Fruit fly (Drosophila melanogaster) whole organism, embryonic: Measurements from ENCODE around the gene xmas.

Source experiments
- Adf1 ChIP-seq: fragments of 200-800 bp; sonication (Bioruptor generic); IDR thresholded peaks from 2 replicates; pipeline ENCODE4 v1.3.6; 2022; ENCODE audit warnings: missing biosample characterization, missing genetic modification characterization
- CG10147 ChIP-seq: fragments of 200-800 bp; sonication (Bioruptor generic); optimal IDR thresholded peaks from 2 replicates; lab custom pipeline; 2019; ENCODE audit warnings: missing biosample characterization, mild to moderate bottlenecking, missing genetic modification characterization, moderate library complexity
- CG1024 ChIP-seq: fragments of 200-800 bp; sonication (Bioruptor generic); IDR thresholded peaks from 2 replicates; pipeline ENCODE4 v1.3.6; 2022; ENCODE audit warnings: missing biosample characterization, missing genetic modification characterization
- CG11093 ChIP-seq: fragments of 200-800 bp; sonication (Bioruptor generic); IDR thresholded peaks from 3 replicates; pipeline ENCODE4 v1.3.6; 2022; ENCODE audit warnings: missing biosample characterization, missing genetic modification characterization
- CG12659 ChIP-seq: fragments of 200-800 bp; sonication (Bioruptor generic); optimal IDR thresholded peaks from 3 replicates; lab custom pipeline; 2017; ENCODE audit warnings: mild to moderate bottlenecking, missing biosample characterization, missing genetic modification reagents, missing genetic modification characterization
- CG15601 ChIP-seq: fragments of 200-800 bp; sonication (Bioruptor generic); optimal IDR thresholded peaks from 3 replicates; lab custom pipeline; 2019; ENCODE audit warnings: missing biosample characterization, mild to moderate bottlenecking, missing genetic modification characterization, moderate library complexity
- CG1603 ChIP-seq: fragments of 200-800 bp; sonication (Bioruptor generic); optimal IDR thresholded peaks from 2 replicates; lab custom pipeline; 2019; ENCODE audit warnings: missing biosample characterization, mild to moderate bottlenecking, missing genetic modification characterization, moderate library complexity
- CG16813 ChIP-seq: fragments of 200-800 bp; sonication (Bioruptor generic); IDR thresholded peaks from 3 replicates; pipeline ENCODE4 v1.3.6; 2022; ENCODE audit warnings: missing biosample characterization, missing genetic modification characterization; ENCODE audit not compliant: partially characterized antibody
- CG17359 ChIP-seq: fragments of 200-800 bp; sonication (Bioruptor generic); optimal IDR thresholded peaks from 3 replicates; lab custom pipeline; 2018; ENCODE audit warnings: missing biosample characterization, mild to moderate bottlenecking, missing genetic modification characterization, moderate library complexity
- CG17361 ChIP-seq: fragments of 200-800 bp; sonication (Bioruptor generic); IDR thresholded peaks from 3 replicates; pipeline ENCODE4 v1.3.6; 2022; ENCODE audit warnings: missing biosample characterization, missing genetic modification characterization
- CG2120 ChIP-seq: fragments of 200-800 bp; sonication (Bioruptor generic); optimal IDR thresholded peaks from 3 replicates; lab custom pipeline; 2016; ENCODE audit warnings: missing biosample characterization, missing genetic modification characterization
- CG2199 ChIP-seq: fragments of 200-800 bp; sonication (Bioruptor generic); IDR thresholded peaks from 3 replicates; pipeline ENCODE4 v1.3.6; 2022; ENCODE audit warnings: missing biosample characterization, missing genetic modification characterization
- CG2712 ChIP-seq: fragments of 200-800 bp; optimal IDR thresholded peaks from 3 replicates; lab custom pipeline; 2019; ENCODE audit warnings: missing biosample characterization, mild to moderate bottlenecking, missing genetic modification characterization, moderate library complexity
- CG32772 ChIP-seq: fragments of 200-800 bp; sonication (Bioruptor generic); IDR thresholded peaks from 2 replicates; pipeline ENCODE4 v1.3.6; 2022; ENCODE audit warnings: missing biosample characterization, missing genetic modification characterization
- CG34224 ChIP-seq: fragments of 200-800 bp; sonication (Bioruptor generic); IDR thresholded peaks from 3 replicates; pipeline ENCODE4 v1.3.6; 2022; ENCODE audit warnings: missing biosample characterization, missing genetic modification characterization; ENCODE audit not compliant: partially characterized antibody
- CG3847 ChIP-seq: fragments of 200-800 bp; sonication (Bioruptor generic); IDR thresholded peaks from 2 replicates; pipeline ENCODE4 v1.3.6; 2022; ENCODE audit warnings: missing biosample characterization, missing genetic modification characterization
- CG7987 ChIP-seq: fragments of 200-800 bp; sonication (Bioruptor generic); optimal IDR thresholded peaks from 2 replicates; lab custom pipeline; 2018; ENCODE audit warnings: missing biosample characterization, mild to moderate bottlenecking, missing genetic modification characterization, moderate library complexity
- CG9727 ChIP-seq: fragments of 200-800 bp; sonication (Bioruptor generic); optimal IDR thresholded peaks from 3 replicates; lab custom pipeline; 2017; ENCODE audit warnings: missing biosample characterization, mild to moderate bottlenecking, missing genetic modification characterization
- CG9932 ChIP-seq: fragments of 200-800 bp; sonication (Bioruptor generic); IDR thresholded peaks from 2 replicates; pipeline ENCODE4 v1.3.6; 2022; ENCODE audit warnings: missing biosample characterization, missing genetic modification characterization
- CoRest ChIP-seq: fragments of 200-800 bp; sonication (Bioruptor generic); optimal IDR thresholded peaks from 3 replicates; lab custom pipeline; 2018; ENCODE audit warnings: missing biosample characterization, mild to moderate bottlenecking, missing genetic modification characterization, moderate library complexity
- Dek ChIP-seq: fragments of 200-800 bp; sonication (Bioruptor generic); optimal IDR thresholded peaks from 3 replicates; lab custom pipeline; 2019; ENCODE audit warnings: missing biosample characterization, mild to moderate bottlenecking, missing genetic modification characterization, moderate library complexity
- Doc3 ChIP-seq: fragments of 200-800 bp; sonication (Bioruptor generic); IDR thresholded peaks from 3 replicates; pipeline ENCODE4 v1.3.6; 2022; ENCODE audit warnings: missing biosample characterization, missing genetic modification characterization; ENCODE audit not compliant: partially characterized antibody
- Ets97D ChIP-seq: fragments of 200-800 bp; sonication (Bioruptor generic); optimal IDR thresholded peaks from 3 replicates; lab custom pipeline; 2016; ENCODE audit warnings: missing biosample characterization, missing genetic modification characterization
- HmgD ChIP-seq: fragments of 200-800 bp; sonication (Bioruptor generic); optimal IDR thresholded peaks from 3 replicates; lab custom pipeline; 2016; ENCODE audit warnings: missing biosample characterization, missing genetic modification characterization
- Hmr ChIP-seq: fragments of 200-800 bp; sonication (Bioruptor generic); optimal IDR thresholded peaks from 3 replicates; lab custom pipeline; 2017; ENCODE audit warnings: mild to moderate bottlenecking, missing biosample characterization, missing genetic modification reagents, missing genetic modification characterization
- Lim3 ChIP-seq: fragments of 200-800 bp; sonication (Bioruptor generic); IDR thresholded peaks from 2 replicates; pipeline ENCODE4 v1.3.6; 2022; ENCODE audit warnings: missing biosample characterization, missing genetic modification characterization
- Med ChIP-seq: fragments of 200-800 bp; sonication (Bioruptor generic); peaks from one replicate; lab custom pipeline; 2016; ENCODE audit warnings: missing biosample characterization, missing genetic modification characterization, mild to moderate bottlenecking, inconsistent platforms, moderate library complexity
- NFAT ChIP-seq: fragments of 200-800 bp; sonication (Bioruptor generic); IDR thresholded peaks from 2 replicates; pipeline ENCODE4 v1.3.6; 2022; ENCODE audit warnings: missing biosample characterization, missing genetic modification characterization
- Rfx ChIP-seq: fragments of 200-800 bp; sonication (Bioruptor generic); IDR thresholded peaks from 2 replicates; pipeline ENCODE4 v1.3.6; 2022; ENCODE audit warnings: missing biosample characterization, missing genetic modification characterization
- Sin3A ChIP-seq: fragments of >200 bp; optimal IDR thresholded peaks from 2 replicates; lab custom pipeline; 2018
- Spps ChIP-seq: fragments of 200-800 bp; sonication (Bioruptor generic); optimal IDR thresholded peaks from 2 replicates; lab custom pipeline; 2018; ENCODE audit warnings: missing biosample characterization, mild to moderate bottlenecking, missing genetic modification characterization
- Sry-δ ChIP-seq: fragments of 200-800 bp; sonication (Bioruptor generic); optimal IDR thresholded peaks from 2 replicates; lab custom pipeline; 2016; ENCODE audit warnings: missing biosample characterization, missing genetic modification characterization
- ac ChIP-seq: fragments of 200-800 bp; sonication (Bioruptor generic); optimal IDR thresholded peaks from 3 replicates; lab custom pipeline; 2017; ENCODE audit warnings: missing biosample characterization, mild to moderate bottlenecking, missing genetic modification characterization
- bcd ChIP-seq: fragments of 200-800 bp; sonication (Bioruptor generic); optimal IDR thresholded peaks from 2 replicates; lab custom pipeline; 2017; ENCODE audit warnings: missing biosample characterization, mild to moderate bottlenecking, missing genetic modification characterization
- cg ChIP-seq: fragments of 200-800 bp; sonication (Bioruptor generic); optimal IDR thresholded peaks from 3 replicates; lab custom pipeline; 2019; ENCODE audit warnings: missing biosample characterization, mild to moderate bottlenecking, missing genetic modification characterization, moderate library complexity
- chm ChIP-seq: fragments of 200-800 bp; sonication (Bioruptor generic); IDR thresholded peaks from 2 replicates; pipeline ENCODE4 v1.3.6; 2022; ENCODE audit warnings: missing biosample characterization, missing genetic modification characterization
- dm ChIP-seq: fragments of 200-800 bp; sonication (Bioruptor generic); optimal IDR thresholded peaks from 3 replicates; lab custom pipeline; 2016; ENCODE audit warnings: missing biosample characterization, missing genetic modification characterization
- en ChIP-seq: fragments of 200-800 bp; sonication (Bioruptor generic); optimal IDR thresholded peaks from 2 replicates; lab custom pipeline; 2016; ENCODE audit warnings: missing biosample characterization, missing genetic modification characterization
- eve ChIP-seq, 2 experiments: fragments of >200 bp; optimal IDR thresholded peaks; 2 replicates each; lab custom pipeline; 2017; ENCODE audit warnings: missing biosample characterization in 2 of 2, missing genetic modification characterization in 2 of 2
- fd102C ChIP-seq: fragments of 200-800 bp; sonication (Bioruptor generic); optimal IDR thresholded peaks from 2 replicates; lab custom pipeline; 2018; ENCODE audit warnings: missing biosample characterization, mild to moderate bottlenecking, missing genetic modification characterization, moderate library complexity
- hb ChIP-seq: fragments of 200-800 bp; sonication (Bioruptor generic); IDR thresholded peaks from 3 replicates; pipeline ENCODE4 v1.3.6; 2022; ENCODE audit warnings: missing biosample characterization, missing genetic modification characterization; ENCODE audit not compliant: partially characterized antibody
- jumu ChIP-seq: fragments of 200-800 bp; sonication (Bioruptor generic); optimal IDR thresholded peaks from 3 replicates; lab custom pipeline; 2016; ENCODE audit warnings: missing biosample characterization, missing genetic modification characterization
- sens ChIP-seq: fragments of 200-800 bp; sonication (Bioruptor generic); peaks from one replicate; lab custom pipeline; 2016; ENCODE audit warnings: missing biosample characterization, missing genetic modification characterization
- slp2 ChIP-seq: fragments of 200-800 bp; sonication (Bioruptor generic); optimal IDR thresholded peaks from 2 replicates; lab custom pipeline; 2016; ENCODE audit warnings: missing biosample characterization, missing genetic modification characterization
- sna ChIP-seq: fragments of 200-800 bp; sonication (Bioruptor generic); IDR thresholded peaks from 2 replicates; pipeline ENCODE4 v1.3.6; 2022; ENCODE audit warnings: missing biosample characterization, missing genetic modification characterization; ENCODE audit not compliant: partially characterized antibody
- stc ChIP-seq: fragments of 200-800 bp; sonication (Bioruptor generic); IDR thresholded peaks from 2 replicates; pipeline ENCODE4 v1.3.6; 2022; ENCODE audit warnings: missing biosample characterization, missing genetic modification characterization
- stwl ChIP-seq: fragments of 200-800 bp; sonication (Bioruptor generic); optimal IDR thresholded peaks from 3 replicates; lab custom pipeline; 2018; ENCODE audit warnings: missing biosample characterization, mild to moderate bottlenecking, missing genetic modification characterization, moderate library complexity
- sug ChIP-seq: fragments of 200-800 bp; optimal IDR thresholded peaks from 2 replicates; lab custom pipeline; 2019; ENCODE audit warnings: missing biosample characterization, mild to moderate bottlenecking, missing genetic modification characterization, moderate library complexity
- trem ChIP-seq: fragments of 200-800 bp; optimal IDR thresholded peaks from 3 replicates; lab custom pipeline; 2019; ENCODE audit warnings: missing biosample characterization, mild to moderate bottlenecking, missing genetic modification characterization, moderate library complexity
- tx ChIP-seq: fragments of 200-800 bp; sonication (Bioruptor generic); optimal IDR thresholded peaks from 2 replicates; lab custom pipeline; 2016; ENCODE audit warnings: missing biosample characterization, missing genetic modification characterization
- vvl ChIP-seq: fragments of 200-800 bp; sonication (Bioruptor generic); IDR thresholded peaks from 2 replicates; pipeline ENCODE4 v1.3.6; 2022; ENCODE audit warnings: missing biosample characterization, missing genetic modification characterization
- zen ChIP-seq: fragments of 200-800 bp; sonication (Bioruptor generic); optimal IDR thresholded peaks from 3 replicates; lab custom pipeline; 2018; ENCODE audit warnings: missing biosample characterization, mild to moderate bottlenecking, missing genetic modification characterization, moderate library complexity

The xmas gene

dm6 chrX:17159819-17160218 lies 713 bp upstream of the xmas start, which contains the start of gene baz (continued):
- TF ChIP-seq Doc3 (GFP tag; lab: Robert Waterston, UW) = peak; percentile 67
- peak; percentile 31 for TF ChIP-seq stwl
- TF ChIP-seq zen = peak; percentile 1
- TF ChIP-seq Ets97D (GFP tag; lab: Kevin White, UChicago) = peak; percentile 68
- no peak for TF ChIP-seq stc
- TF ChIP-seq trem (tag; lab: Kevin White, UChicago) = peak; percentile 66
- TF ChIP-seq hb (GFP tag; lab: Robert Waterston, UW) = peak; percentile 75
- TF ChIP-seq Adf1 = no peak
- no peak for TF ChIP-seq Lim3 (GFP tag; lab: Robert Waterston, UW)
- peak; percentile 78 for TF ChIP-seq CG1603 (tag; lab: Kevin White, UChicago)
- peak; percentile 61 for TF ChIP-seq sna (GFP tag; lab: Robert Waterston, UW)
- TF ChIP-seq NFAT (GFP tag; lab: Robert Waterston, UW) = no peak
- TF ChIP-seq CG34224 (GFP tag; lab: Robert Waterston, UW) = peak; percentile 81
- TF ChIP-seq slp2 (GFP tag; lab: Kevin White, UChicago) = no peak
- TF ChIP-seq CoRest (tag; lab: Kevin White, UChicago) = peak; percentile 17
- TF ChIP-seq CG17359 (tag; lab: Kevin White, UChicago) = peak; percentile 1
- TF ChIP-seq chm (GFP tag; lab: Robert Waterston, UW) = peak; percentile 76
- peak; percentile 53 for TF ChIP-seq CG12659 (GFP tag; lab: Kevin White, UChicago)
- no peak for TF ChIP-seq Hmr
- no peak for TF ChIP-seq bcd (GFP tag; lab: Kevin White, UChicago)
- 0 out of 3 replicates have a peak, but pooled peaks have one; percentile 8 for TF ChIP-seq CG17361 (GFP tag; lab: Robert Waterston, UW)
- TF ChIP-seq eve (GFP tag; optimal IDR thresholded peaks at IDR 0.05; lab: Kevin White, UChicago) = no peak
- TF ChIP-seq Spps (tag; lab: Kevin White, UChicago) = no peak
- TF ChIP-seq en (GFP tag; lab: Kevin White, UChicago) = no peak
- TF ChIP-seq CG2199 (GFP tag; lab: Robert Waterston, UW) = no peak
- TF ChIP-seq CG2712 (tag; lab: Kevin White, UChicago) = peak; percentile 10
- no peak for TF ChIP-seq jumu (GFP tag; lab: Kevin White, UChicago)
- peak; percentile 60; the same call in 1 of the 2 replicates for TF ChIP-seq vvl (GFP tag; lab: Robert Waterston, UW)
- TF ChIP-seq CG1024 = no peak
- TF ChIP-seq cg (GFP tag; lab: Kevin White, UChicago) = no peak
- TF ChIP-seq sug (tag; lab: Kevin White, UChicago) = no peak
- no peak for TF ChIP-seq fd102C (GFP tag; lab: Kevin White, UChicago)
- peak; percentile 66 for TF ChIP-seq Med (GFP tag; lab: Kevin White, UChicago)
- TF ChIP-seq CG7987 (GFP tag; lab: Kevin White, UChicago) = peak; percentile 19
- peak; percentile 20 for TF ChIP-seq Dek (tag; lab: Kevin White, UChicago)
- peak; percentile 3 for TF ChIP-seq CG2120 (GFP tag; lab: Kevin White, UChicago)
- peak; percentile 21 for TF ChIP-seq Sin3A
- TF ChIP-seq CG11093 (GFP tag; lab: Robert Waterston, UW) = no peak
- peak; percentile 42 for TF ChIP-seq CG3847 (GFP tag; lab: Robert Waterston, UW)
- TF ChIP-seq dm = no peak
- TF ChIP-seq CG32772 (GFP tag; lab: Robert Waterston, UW) = no peak
- TF ChIP-seq HmgD (GFP tag; lab: Kevin White, UChicago) = peak; percentile 34
- TF ChIP-seq CG9727 = no peak
- no peak for TF ChIP-seq CG10147 (GFP tag; lab: Kevin White, UChicago)
- TF ChIP-seq CG9932 (GFP tag; lab: Robert Waterston, UW) = peak; percentile 35; the same call in 1 of the 2 replicates
- peak; percentile 55 for TF ChIP-seq sens (GFP tag; lab: Kevin White, UChicago)
- TF ChIP-seq Sry-δ (GFP tag; lab: Kevin White, UChicago) = peak; percentile 94
- TF ChIP-seq CG16813 (GFP tag; lab: Robert Waterston, UW) = peak; percentile 85
- no peak for TF ChIP-seq tx (GFP tag; lab: Kevin White, UChicago)
- no peak for TF ChIP-seq CG15601 (tag; lab: Kevin White, UChicago)
- TF ChIP-seq Rfx (GFP tag; lab: Robert Waterston, UW) = peak; percentile 63; the same call in 1 of the 2 replicates
- no peak for TF ChIP-seq ac (GFP tag; lab: Kevin White, UChicago)
